Worm (Caenorhabditis elegans): ENCODE data around the gene pha-1.

DNA sequence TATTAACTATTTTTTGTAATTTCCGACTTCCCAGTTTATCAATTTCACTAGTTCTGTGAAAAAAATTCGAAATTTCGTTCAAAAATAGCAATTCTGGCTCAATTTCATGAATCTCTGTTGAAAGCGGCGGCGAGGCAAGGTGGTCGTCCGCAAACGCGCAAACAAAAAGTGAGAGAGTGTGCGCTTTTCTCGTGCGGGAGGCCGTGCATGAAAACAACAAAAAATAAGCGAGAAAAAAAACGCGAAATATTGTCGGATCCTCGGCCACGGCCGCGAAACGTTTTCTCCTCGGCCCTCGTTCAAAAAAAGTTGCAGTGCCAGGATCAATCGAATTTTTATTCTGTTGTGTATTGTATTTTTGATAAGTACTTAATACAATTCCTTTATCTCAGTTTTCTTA lies 18.9 kb upstream of the pha-1 start:
- TF ChIP-seq T22C8.4 (GFP tag; IDR thresholded peaks at IDR 0.05) (no peak), ztf-29 (GFP tag; IDR thresholded peaks at IDR 0.05) (no peak), tab-1 (GFP tag; IDR thresholded peaks at IDR 0.05) (no peak), ztf-23 (GFP tag; IDR thresholded peaks at IDR 0.05) (0 out of 2 replicates have a peak, but pooled peaks have one; percentile 61), flt-1 (GFP tag; IDR thresholded peaks at IDR 0.05) (no peak), ref-1 (GFP tag; conservative IDR thresholded peaks at IDR 0.05) (no peak), klf-2 (GFP tag; conservative IDR thresholded peaks at IDR 0.05) (0 out of 2 replicates have a peak, but pooled peaks have one; percentile 13), cog-1 (tag; optimal IDR thresholded peaks at IDR 0.05) (no peak)

Data from whole organism, midembryonic.